Fruit fly (Drosophila melanogaster): ENCODE measurements around the gene CG14879.

Gene CG14879

DNA sequence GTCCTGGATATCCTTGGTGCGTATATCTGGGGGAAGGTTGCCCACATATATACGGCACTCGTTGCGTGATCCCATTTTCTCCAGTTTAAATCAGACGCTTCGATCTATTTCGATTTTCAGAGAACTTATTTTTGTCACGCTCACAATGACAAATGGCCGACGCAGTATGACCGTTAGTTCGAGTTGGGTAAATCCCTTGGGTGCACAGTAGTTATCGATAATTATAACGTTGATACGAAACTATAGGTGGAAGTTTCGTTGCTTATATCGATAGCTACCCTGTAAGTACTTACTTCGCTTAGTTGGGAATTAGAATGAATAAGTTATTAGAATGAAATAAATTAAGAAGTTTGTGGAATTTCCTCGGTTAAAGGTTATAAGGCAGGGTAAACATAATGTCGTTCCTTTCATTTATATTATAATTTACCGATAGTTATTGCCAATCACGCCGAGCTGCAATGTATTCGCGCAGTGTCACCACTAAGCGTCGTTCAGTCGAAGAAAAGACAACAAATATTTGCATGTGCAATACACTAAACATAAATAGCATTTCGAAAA, 7.1 kb downstream of the CG14879 start, which contains the start of the genes SF2 and pad (continued):
- TF ChIP-seq CG4360 (GFP tag; IDR thresholded peaks at IDR 0.05) (no peak), Sox102F (GFP tag; optimal IDR thresholded peaks at IDR 0.05) (no peak), fd96Cb (tag; optimal IDR thresholded peaks at IDR 0.05) (peak; percentile 64), ranshi (GFP tag; IDR thresholded peaks at IDR 0.05) (peak; percentile 67; the same call in 1 of the 2 replicates), CG31365 (tag; optimal IDR thresholded peaks at IDR 0.05) (no peak), sima (GFP tag; optimal IDR thresholded peaks at IDR 0.05) (peak; percentile 42), NfI (GFP tag; optimal IDR thresholded peaks at IDR 0.05) (peak; percentile 76), CG6765 (GFP tag; optimal IDR thresholded peaks at IDR 0.05) (peak; percentile 20), CG3407 (GFP tag; optimal IDR thresholded peaks at IDR 0.05) (peak; percentile 39), CG1832 (GFP tag; optimal IDR thresholded peaks at IDR 0.05) (no peak), ERR (GFP tag; optimal IDR thresholded peaks at IDR 0.05) (peak; percentile 57), her (GFP tag; optimal IDR thresholded peaks at IDR 0.05) (no peak), CG11085 (GFP tag; IDR thresholded peaks at IDR 0.05) (peak; percentile 69), repo (GFP tag; optimal IDR thresholded peaks at IDR 0.05) (no peak), kay (GFP tag; optimal IDR thresholded peaks at IDR 0.05) (peak; percentile 65), ems (GFP tag; optimal IDR thresholded peaks at IDR 0.05) (peak; percentile 82), CG10267 (tag; optimal IDR thresholded peaks at IDR 0.05) (peak; percentile 82), CG8281 (tag; optimal IDR thresholded peaks at IDR 0.05) (peak; percentile 12), stc (GFP tag; IDR thresholded peaks at IDR 0.05) (no peak), wek (GFP tag; optimal IDR thresholded peaks at IDR 0.05) (no peak), twi (tag; optimal IDR thresholded peaks at IDR 0.05) (peak; percentile 72), Vsx1 (GFP tag; optimal IDR thresholded peaks at IDR 0.05) (peak; percentile 61), CG3838 (GFP tag; optimal IDR thresholded peaks at IDR 0.05) (peak; percentile 60), tgo (GFP tag; IDR thresholded peaks at IDR 0.05) (peak; percentile 73), esg (GFP tag; conservative IDR thresholded peaks at IDR 0.05) (peak; percentile 47; the same call in 1 of the 2 replicates), CHES-1-like (GFP tag; optimal IDR thresholded peaks at IDR 0.05) (peak; percentile 87), CG9609 (GFP tag; optimal IDR thresholded peaks at IDR 0.05) (peak; percentile 64), CG1792 (GFP tag; optimal IDR thresholded peaks at IDR 0.05) (peak; percentile 54), hb (GFP tag; IDR thresholded peaks at IDR 0.05; ENCODE audit: partially characterized antibody) (peak; percentile 92), CG2202 (tag; optimal IDR thresholded peaks at IDR 0.05) (peak; percentile 59), CG34422 (GFP tag; IDR thresholded peaks at IDR 0.05) (peak; percentile 53; the same call in 2 of the 3 replicates), CG7963 (GFP tag; IDR thresholded peaks at IDR 0.05; ENCODE audit: partially characterized antibody) (peak; percentile 76), CG10147 (GFP tag; optimal IDR thresholded peaks at IDR 0.05) (peak; percentile 87), pros (GFP tag; optimal IDR thresholded peaks at IDR 0.05) (peak; percentile 15), pb (GFP tag; optimal IDR thresholded peaks at IDR 0.05) (no peak), CG12769 (tag; optimal IDR thresholded peaks at IDR 0.05) (peak; percentile 55), fd64A (GFP tag; optimal IDR thresholded peaks at IDR 0.05) (no peak), CG18476 (GFP tag; optimal IDR thresholded peaks at IDR 0.05) (peak; percentile 64), Sry-β (GFP tag; optimal IDR thresholded peaks at IDR 0.05) (peak; percentile 18), CG12155 (GFP tag; optimal IDR thresholded peaks at IDR 0.05) (peak; percentile 81), yki (optimal IDR thresholded peaks at IDR 0.05) (no peak), pan (optimal IDR thresholded peaks at IDR 0.05) (no peak), pan (GFP tag; optimal IDR thresholded peaks at IDR 0.05 in 1 of 2, IDR thresholded peaks at IDR 0.05 in 1 of 2) (peak in 1 of 2 experiments; percentile 69), CG15696 (tag; optimal IDR thresholded peaks at IDR 0.05) (peak; percentile 86), CG12236 (GFP tag; optimal IDR thresholded peaks at IDR 0.05) (peak; percentile 16), CG42726 (GFP tag; IDR thresholded peaks at IDR 0.05; ENCODE audit: partially characterized antibody) (no peak; the same call in 1 of the 2 replicates), br (optimal IDR thresholded peaks at IDR 0.05) (no peak), cad (GFP tag; optimal IDR thresholded peaks at IDR 0.05) (no peak), Eip74EF (GFP tag; optimal IDR thresholded peaks at IDR 0.05) (peak in 1 of 2 experiments; percentile 18), CG16815 (GFP tag; optimal IDR thresholded peaks at IDR 0.05) (peak; percentile 61)
